Worm (Caenorhabditis elegans) whole organism, midembryonic: Measurements from ENCODE around the gene C55C3.73.

Experiments
- cog-1 ChIP-seq: sonication (generic microtip); optimal IDR thresholded peaks from 2 replicates; lab custom pipeline; 2016; ENCODE audit warnings: missing genetic modification characterization, missing compliant biosample characterization
- ztf-23 ChIP-seq: fragments of 200-800 bp; sonication (Bioruptor generic); IDR thresholded peaks from 2 replicates; pipeline ENCODE4 v1.3.6; 2022; ENCODE audit warnings: missing genetic modification reagents, missing genetic modification characterization, missing compliant biosample characterization

ce11 chrIV:5666115-5667028, 36.9 kb downstream of the C55C3.73 start:
- TF ChIP-seq ztf-23 (no peak), cog-1 (no peak)
